Fruit fly (Drosophila melanogaster) whole organism: ENCODE measurements around the gene CG1208.

Experiments used
- CG8478 ChIP-seq: fragments of >200 bp; optimal IDR thresholded peaks from 2 replicates; lab custom pipeline; 2018; ENCODE audit warnings: inconsistent platforms
- Dll ChIP-seq: fragments of >200 bp; optimal IDR thresholded peaks from 2 replicates; lab custom pipeline; 2017
- EcR ChIP-seq, 2 experiments: fragments of >200 bp; optimal IDR thresholded peaks; 2 replicates each; lab custom pipeline; 2017; ENCODE audit warnings: missing biosample characterization in 2 of 2, missing genetic modification characterization in 2 of 2, missing genetic modification reagents in 2 of 2
- pan ChIP-seq: fragments of >200 bp; optimal IDR thresholded peaks from 2 replicates; lab custom pipeline; 2017
- psq ChIP-seq: fragments of >200 bp; optimal IDR thresholded peaks from 2 replicates; lab custom pipeline; 2017
- usp ChIP-seq: fragments of >200 bp; optimal IDR thresholded peaks from 2 replicates; lab custom pipeline; 2017; ENCODE audit warnings: missing biosample characterization, missing genetic modification characterization, mixed read lengths

Gene CG1208

DNA sequence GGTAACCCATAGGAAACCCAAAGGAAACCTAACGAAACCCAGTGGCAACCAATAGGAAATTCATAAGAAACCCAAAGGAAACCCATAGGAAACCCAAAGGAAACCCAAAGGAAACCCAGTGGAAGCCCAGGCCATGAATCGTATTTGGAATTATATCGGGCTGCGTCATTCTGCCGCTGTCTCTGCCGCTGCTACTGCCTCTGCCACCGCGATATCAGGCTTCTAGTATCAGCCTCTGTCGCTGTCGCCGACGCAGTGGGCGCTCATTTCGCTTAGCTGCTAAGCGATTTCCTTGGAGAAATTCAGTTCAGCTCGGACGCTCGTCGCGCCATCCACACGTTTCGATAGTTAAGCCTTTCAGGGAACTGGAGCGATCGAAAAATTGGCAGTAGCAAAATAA lies at the start of gene CG1208:
TSS of gene CG1208 (plus strand) at position 301 of the 400 bp plus-strand sequence.
- TF ChIP-seq CG8478 (lab: Kevin White, UChicago): no peak
- no peak for TF ChIP-seq pan
- no peak for TF ChIP-seq psq (lab: Kevin White, UChicago)
- no peak for TF ChIP-seq EcR (GFP tag; optimal IDR thresholded peaks at IDR 0.05; lab: Kevin White, UChicago)
- TF ChIP-seq usp (GFP tag; lab: Kevin White, UChicago): no peak
- no peak for TF ChIP-seq Dll (lab: Kevin White, UChicago)

DNA sequence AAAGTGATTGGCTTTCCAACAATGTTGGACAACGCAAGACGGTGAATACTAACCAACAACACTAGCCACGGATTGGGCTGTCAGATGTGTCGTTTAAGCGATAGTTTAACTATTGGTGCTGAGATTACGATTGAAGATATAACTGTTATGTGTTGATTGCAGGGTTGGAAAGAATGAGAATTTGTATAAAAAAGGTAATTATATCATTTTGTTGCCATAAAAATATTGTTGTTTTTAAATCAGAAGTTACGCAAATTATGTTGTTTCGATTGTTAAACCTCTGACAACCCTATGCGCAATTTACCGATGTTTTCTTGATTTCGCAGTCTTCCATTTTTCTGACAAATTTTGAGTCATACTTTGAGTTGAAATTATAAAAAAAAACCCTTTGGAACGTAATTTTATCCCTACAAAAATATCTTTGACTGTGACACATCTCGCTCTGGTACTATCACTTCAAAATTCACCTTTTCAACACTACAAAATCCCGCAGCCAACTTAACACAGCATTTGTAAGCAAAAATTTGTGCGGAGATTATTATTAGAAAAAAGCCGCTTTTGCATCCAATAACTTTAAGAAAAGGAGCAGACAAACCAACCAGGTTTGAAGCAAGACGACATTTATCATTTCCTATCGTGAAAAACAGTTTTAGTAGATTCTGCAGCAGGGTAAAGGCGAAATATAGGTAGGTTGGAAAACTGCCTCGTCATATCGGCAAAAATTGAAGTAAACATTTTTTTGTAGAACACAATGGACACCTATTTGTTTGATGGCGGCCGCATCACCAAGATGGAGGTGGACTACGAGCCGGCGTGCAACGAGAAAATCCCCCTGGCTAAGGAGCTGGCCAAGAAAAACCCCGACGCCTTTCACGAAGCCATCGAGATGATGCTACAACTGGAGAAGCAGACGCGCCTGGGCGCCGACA lies 42.1 kb upstream of the CG1208 start, which contains the start of the genes Hat1 and Rpn5:
TSS of gene Hat1 (minus strand) at position 360 of the 929 bp plus-strand sequence.
TSS of gene Rpn5 (plus strand) at position 469 of the 929 bp plus-strand sequence.
- TF ChIP-seq Dll (lab: Kevin White, UChicago): no peak
- no peak for TF ChIP-seq EcR (GFP tag; optimal IDR thresholded peaks at IDR 0.05; lab: Kevin White, UChicago)
- no peak for TF ChIP-seq CG8478 (lab: Kevin White, UChicago)
- TF ChIP-seq psq (lab: Kevin White, UChicago): no peak
- TF ChIP-seq pan: no peak
- no peak for TF ChIP-seq usp (GFP tag; lab: Kevin White, UChicago)

DNA sequence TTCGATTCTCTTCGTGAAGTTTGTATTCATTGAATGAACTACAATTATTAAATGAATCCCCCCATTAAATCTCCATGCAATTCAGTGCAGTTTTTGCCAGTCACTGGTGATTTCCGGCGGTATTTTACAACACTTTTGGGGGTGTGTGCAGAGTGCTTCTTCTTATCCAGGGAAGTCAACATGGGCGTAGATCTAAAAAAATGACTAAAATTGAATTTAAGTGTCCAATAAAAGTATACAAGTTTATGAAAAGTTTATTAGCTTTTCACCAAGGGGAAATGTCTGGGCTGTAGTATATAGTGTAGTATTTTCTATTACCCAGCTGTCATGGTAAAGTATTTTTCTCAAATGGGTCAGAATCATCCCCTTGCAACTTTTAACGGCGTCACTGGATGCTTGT lies 39.9 kb upstream of the CG1208 start, which contains the start of gene Hpf1:
TSS of gene Hpf1 (plus strand) at position 383 of the 400 bp plus-strand sequence.
- TF ChIP-seq psq (lab: Kevin White, UChicago) (no peak), usp (GFP tag; lab: Kevin White, UChicago) (no peak), pan (no peak), Dll (lab: Kevin White, UChicago) (no peak), CG8478 (lab: Kevin White, UChicago) (no peak), EcR (GFP tag; optimal IDR thresholded peaks at IDR 0.05; lab: Kevin White, UChicago) (no peak)

DNA sequence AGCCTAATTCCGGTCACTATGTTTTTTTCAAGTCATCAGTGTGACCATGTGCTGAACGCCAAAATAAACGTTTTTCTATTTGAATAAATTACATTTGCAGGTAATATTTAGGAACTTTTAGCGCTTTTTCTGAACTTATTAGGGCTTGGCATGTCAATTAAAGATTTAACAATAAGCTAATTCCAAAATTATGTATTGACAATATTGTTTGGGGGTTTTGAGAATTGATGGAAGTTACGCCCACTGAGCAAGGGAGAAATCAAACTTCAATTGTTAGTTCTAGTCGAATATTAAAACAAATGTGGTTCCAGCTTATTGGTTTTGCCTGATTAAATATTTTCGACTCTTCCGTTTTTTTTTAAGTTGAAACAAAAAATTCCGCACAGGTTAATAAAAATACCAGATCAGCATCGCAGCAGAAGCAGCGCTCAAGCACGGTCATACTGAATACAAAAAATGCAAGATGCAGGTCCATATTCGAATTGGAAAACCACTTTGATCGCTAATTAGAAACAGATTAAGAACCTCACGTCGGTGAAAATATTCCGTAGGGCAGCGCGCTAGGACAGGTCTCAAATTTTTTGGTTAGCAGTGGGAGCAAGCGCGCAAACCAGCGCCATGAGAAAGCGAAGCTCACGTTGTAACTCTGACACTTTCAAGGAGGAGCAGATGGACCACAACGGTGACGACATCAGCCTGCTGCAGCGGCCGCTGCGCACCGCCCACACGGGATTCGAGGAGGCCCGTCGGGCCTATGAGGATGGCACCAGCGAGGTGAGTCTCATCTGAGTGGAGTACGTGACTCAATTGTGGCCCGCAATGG lies 37.0 kb upstream of the CG1208 start, which contains the start of the genes PSMG1 and CG10979:
TSS of gene PSMG1 (minus strand) at position 51 of the 823 bp plus-strand sequence.
TSS of gene CG10979 (plus strand) at position 439 of the 823 bp plus-strand sequence.
- no peak for TF ChIP-seq Dll (lab: Kevin White, UChicago)
- no peak for TF ChIP-seq usp (GFP tag; lab: Kevin White, UChicago)
- TF ChIP-seq psq (lab: Kevin White, UChicago): no peak
- TF ChIP-seq CG8478 (lab: Kevin White, UChicago): no peak

DNA sequence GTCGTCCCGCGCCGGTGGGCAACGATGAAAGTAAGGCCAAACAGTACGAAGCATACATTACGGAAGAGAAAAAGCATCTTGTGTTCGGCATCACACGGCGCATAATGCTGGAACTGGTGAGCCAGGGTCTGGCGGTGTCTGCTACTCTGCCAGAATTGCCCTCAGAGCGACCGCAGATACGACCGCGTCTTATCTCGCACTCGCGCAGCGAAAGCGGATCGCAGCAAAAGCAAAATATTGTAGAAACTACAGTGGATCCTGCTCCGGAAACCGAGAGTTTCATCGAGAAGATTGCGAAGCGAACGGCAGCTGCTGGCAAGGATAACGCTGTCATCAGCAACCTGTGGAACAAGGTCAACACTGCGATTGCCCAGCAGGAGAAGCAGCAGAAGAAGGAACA lies 33.7 kb upstream of the CG1208 start:
- TF ChIP-seq Dll (lab: Kevin White, UChicago): no peak
- no peak for TF ChIP-seq usp (GFP tag; lab: Kevin White, UChicago)
- no peak for TF ChIP-seq EcR (GFP tag; optimal IDR thresholded peaks at IDR 0.05; lab: Kevin White, UChicago)
- TF ChIP-seq CG8478 (lab: Kevin White, UChicago): no peak
- TF ChIP-seq psq (lab: Kevin White, UChicago): no peak
- TF ChIP-seq pan: no peak

DNA sequence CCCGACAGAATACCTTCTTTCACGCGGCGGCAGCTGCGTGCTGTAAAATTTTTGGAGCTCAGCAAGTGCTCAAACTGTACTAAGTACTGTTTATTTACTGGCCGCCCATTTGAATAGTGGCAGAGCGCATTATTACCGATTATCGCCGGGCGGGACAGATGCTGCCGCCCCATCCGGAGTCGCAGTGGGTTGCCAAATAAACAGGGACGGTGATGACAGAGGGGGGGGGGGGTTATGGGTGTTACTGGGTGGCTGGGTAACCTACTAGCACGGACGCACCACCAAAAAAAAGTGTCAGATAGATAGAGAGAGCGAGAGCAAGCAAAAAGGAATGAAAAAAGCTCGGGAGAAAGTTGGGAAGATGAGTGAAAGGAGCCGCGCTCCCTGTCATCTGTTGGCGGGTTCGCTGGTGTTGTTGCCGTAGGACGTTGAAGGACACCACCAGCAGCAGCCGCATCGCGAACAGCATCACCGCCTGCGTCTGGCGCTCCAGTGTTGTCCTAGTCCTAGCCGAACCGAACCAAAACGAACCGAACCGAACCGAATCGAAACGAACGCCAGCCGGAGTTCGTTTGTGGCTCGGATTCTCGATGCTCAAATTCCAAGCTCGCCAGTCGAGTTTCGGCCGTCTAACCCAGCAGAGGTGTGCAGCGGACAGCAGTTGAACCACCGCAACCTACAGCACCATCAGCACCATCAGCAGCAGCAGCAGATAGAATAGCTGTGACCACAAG lies 29.6 kb upstream of the CG1208 start, which contains the start of gene CG11000:
TSS of gene CG11000 (plus strand) at position 626 of the 734 bp plus-strand sequence.
- TF ChIP-seq psq (lab: Kevin White, UChicago) (no peak), EcR (GFP tag; optimal IDR thresholded peaks at IDR 0.05; lab: Kevin White, UChicago) (no peak), CG8478 (lab: Kevin White, UChicago) (no peak), Dll (lab: Kevin White, UChicago) (no peak), pan (no peak), usp (GFP tag; lab: Kevin White, UChicago) (no peak)

DNA sequence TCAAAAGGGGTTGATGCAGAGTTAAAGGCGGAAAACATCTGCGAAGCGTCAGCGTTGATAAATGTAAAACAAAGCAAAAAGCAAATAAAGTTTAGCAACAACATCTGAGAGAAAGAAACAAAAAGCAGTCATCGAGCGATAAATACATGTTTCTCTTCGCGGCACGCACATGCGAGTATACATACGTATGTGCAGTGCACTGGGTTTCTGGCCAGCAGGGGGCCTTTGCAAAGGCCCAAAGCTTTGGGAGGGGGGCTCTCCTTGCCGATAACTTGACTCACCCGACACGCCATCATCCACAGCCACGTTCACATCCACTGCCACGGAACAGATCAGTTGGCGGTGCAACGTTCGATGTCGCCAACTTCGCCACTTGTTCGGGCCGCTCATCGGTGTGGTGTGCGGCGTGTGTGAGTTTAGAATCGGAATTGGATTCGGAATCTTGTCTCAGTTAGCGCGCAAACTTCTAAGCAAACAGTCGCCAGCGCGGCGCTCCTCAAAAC lies 18.2 kb upstream of the CG1208 start, which contains the start of gene CG42675:
TSS of gene CG42675 (plus strand) at position 453 of the 503 bp plus-strand sequence.
- no peak for TF ChIP-seq Dll (lab: Kevin White, UChicago)
- no peak for TF ChIP-seq pan
- TF ChIP-seq usp (GFP tag; lab: Kevin White, UChicago): no peak
- no peak for TF ChIP-seq CG8478 (lab: Kevin White, UChicago)
- TF ChIP-seq psq (lab: Kevin White, UChicago): no peak
- TF ChIP-seq EcR (GFP tag; optimal IDR thresholded peaks at IDR 0.05; lab: Kevin White, UChicago): no peak

DNA sequence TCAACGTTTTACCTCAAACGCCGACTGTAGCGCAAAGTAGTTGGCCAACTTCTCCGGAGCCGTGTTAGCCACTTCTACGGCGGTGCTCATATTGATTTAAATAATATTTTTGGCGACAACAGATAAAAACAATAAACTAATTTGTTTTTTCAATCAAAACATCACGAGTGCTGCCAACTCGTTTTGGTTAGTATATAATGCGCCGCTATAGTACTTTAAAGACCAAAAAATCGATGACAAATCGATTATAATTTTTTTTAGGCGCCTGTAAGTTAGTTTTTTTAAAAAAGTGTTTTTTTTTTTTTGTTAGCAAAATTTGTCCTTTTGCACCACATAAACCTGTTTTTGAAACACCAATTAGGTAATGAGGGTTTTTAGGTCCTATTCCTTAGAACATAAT lies 10.2 kb upstream of the CG1208 start, which contains the start of gene Hpr1:
TSS of gene Hpr1 (minus strand) at position 198 of the 400 bp plus-strand sequence.
- TF ChIP-seq usp (GFP tag; lab: Kevin White, UChicago): no peak
- no peak for TF ChIP-seq EcR (GFP tag; optimal IDR thresholded peaks at IDR 0.05; lab: Kevin White, UChicago)
- TF ChIP-seq CG8478 (lab: Kevin White, UChicago): no peak
- no peak for TF ChIP-seq pan
- no peak for TF ChIP-seq Dll (lab: Kevin White, UChicago)
- TF ChIP-seq psq (lab: Kevin White, UChicago): no peak

DNA sequence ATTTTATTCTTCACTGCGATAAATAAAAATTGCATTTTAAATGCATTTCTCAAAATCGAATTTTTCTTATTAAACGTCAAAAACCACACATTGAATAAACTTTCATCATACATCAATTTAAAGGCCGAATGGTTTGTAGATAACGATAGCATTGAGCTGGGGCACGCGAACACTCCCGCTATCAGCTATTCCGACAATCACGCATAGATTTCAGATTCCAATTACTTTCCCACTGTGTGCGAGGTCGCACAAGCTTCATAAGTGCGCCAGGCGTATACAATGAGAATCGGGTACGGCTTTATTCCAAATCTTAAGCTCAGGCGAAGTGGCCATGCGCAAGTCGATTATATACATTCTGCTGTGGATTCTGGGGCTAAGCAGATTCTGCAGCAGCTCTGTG lies 9.7 kb upstream of the CG1208 start, which contains the start of gene CG46303:
TSS of gene CG46303 (plus strand) at position 223 of the 400 bp plus-strand sequence.
- TF ChIP-seq CG8478 (lab: Kevin White, UChicago) (no peak), usp (GFP tag; lab: Kevin White, UChicago) (no peak)

DNA sequence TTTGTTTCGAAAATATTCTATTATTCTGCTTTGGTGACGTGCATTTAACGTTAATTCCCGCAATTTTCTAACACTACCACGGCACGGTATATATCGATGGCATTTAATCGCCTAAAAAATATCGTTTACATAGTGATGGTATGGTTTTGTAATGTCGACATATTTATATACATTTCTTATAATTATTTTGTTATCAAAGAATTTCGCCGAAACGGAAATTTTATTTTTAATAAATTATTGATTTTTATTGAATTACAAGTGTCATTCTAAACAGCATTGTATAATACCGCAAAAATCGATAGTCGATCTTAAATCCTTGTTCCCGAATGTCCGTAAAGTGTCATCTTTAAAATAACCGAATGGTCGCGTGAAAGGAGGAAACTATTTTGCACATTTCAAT lies 7.0 kb upstream of the CG1208 start, which contains the start of the genes Sec20 and dgrn:
TSS of gene Sec20 (minus strand) at position 77 of the 400 bp plus-strand sequence.
TSS of gene dgrn (plus strand) at position 160 of the 400 bp plus-strand sequence.
- TF ChIP-seq CG8478 (lab: Kevin White, UChicago) (no peak), pan (no peak), psq (lab: Kevin White, UChicago) (no peak), Dll (lab: Kevin White, UChicago) (no peak), EcR (GFP tag; optimal IDR thresholded peaks at IDR 0.05; lab: Kevin White, UChicago) (no peak), usp (GFP tag; lab: Kevin White, UChicago) (no peak)
